Fruit fly (Drosophila melanogaster) whole organism, embryonic: Measurements from ENCODE around the gene CG15641.
A peak's percentile ranks its signal among the peaks of the same experiment; 100 is the strongest.

Experiments used
- CG10209 ChIP-seq: fragments of 200-800 bp; sonication (Bioruptor generic); optimal IDR thresholded peaks from 3 replicates; lab custom pipeline; 2017; ENCODE audit warnings: missing biosample characterization, mild to moderate bottlenecking, missing genetic modification characterization, missing genetic modification reagents
- CG13287 ChIP-seq: fragments of 200-800 bp; sonication (Bioruptor generic); IDR thresholded peaks from 2 replicates; pipeline ENCODE4 v1.3.6; 2022; ENCODE audit warnings: missing biosample characterization, missing genetic modification characterization; ENCODE audit not compliant: partially characterized antibody
- CG14441 ChIP-seq: fragments of 200-800 bp; sonication (Bioruptor generic); IDR thresholded peaks from 2 replicates; pipeline ENCODE4 v1.3.6; 2022; ENCODE audit warnings: missing biosample characterization, missing genetic modification characterization
- CG14860 ChIP-seq: fragments of 200-800 bp; sonication (Bioruptor generic); IDR thresholded peaks from 3 replicates; pipeline ENCODE4 v1.3.6; 2022; ENCODE audit warnings: missing biosample characterization, missing genetic modification characterization; ENCODE audit not compliant: partially characterized antibody
- CG17612 ChIP-seq: fragments of 200-800 bp; sonication (Bioruptor generic); IDR thresholded peaks from 2 replicates; pipeline ENCODE4 v1.3.6; 2022; ENCODE audit warnings: missing biosample characterization, missing genetic modification characterization
- CG17829 ChIP-seq: fragments of 200-800 bp; optimal IDR thresholded peaks from 2 replicates; lab custom pipeline; 2019; ENCODE audit warnings: missing biosample characterization, mild to moderate bottlenecking, missing genetic modification characterization, moderate library complexity
- CG1832 ChIP-seq: fragments of 200-800 bp; sonication (Bioruptor generic); optimal IDR thresholded peaks from 2 replicates; lab custom pipeline; 2017; ENCODE audit warnings: missing biosample characterization, mild to moderate bottlenecking, missing genetic modification characterization, inconsistent platforms
- CG31224 ChIP-seq: fragments of 200-800 bp; sonication (Bioruptor generic); IDR thresholded peaks from 2 replicates; pipeline ENCODE4 v1.3.6; 2022; ENCODE audit warnings: missing biosample characterization, missing genetic modification characterization
- CG31441 ChIP-seq: fragments of 200-800 bp; sonication (Bioruptor generic); IDR thresholded peaks from 2 replicates; pipeline ENCODE4 v1.3.6; 2022; ENCODE audit warnings: missing biosample characterization, missing genetic modification characterization
- CG32772 ChIP-seq: fragments of 200-800 bp; sonication (Bioruptor generic); IDR thresholded peaks from 2 replicates; pipeline ENCODE4 v1.3.6; 2022; ENCODE audit warnings: missing biosample characterization, missing genetic modification characterization
- CG34224 ChIP-seq: fragments of 200-800 bp; sonication (Bioruptor generic); IDR thresholded peaks from 3 replicates; pipeline ENCODE4 v1.3.6; 2022; ENCODE audit warnings: missing biosample characterization, missing genetic modification characterization; ENCODE audit not compliant: partially characterized antibody
- CG6175 ChIP-seq: fragments of 200-800 bp; sonication (Bioruptor generic); IDR thresholded peaks from 3 replicates; pipeline ENCODE4 v1.3.6; 2022; ENCODE audit warnings: missing biosample characterization, missing genetic modification characterization
- CG6654 ChIP-seq: fragments of 200-800 bp; sonication (Bioruptor generic); optimal IDR thresholded peaks from 2 replicates; lab custom pipeline; 2017; ENCODE audit warnings: missing biosample characterization, mild to moderate bottlenecking, missing genetic modification characterization
- CG9437 ChIP-seq: fragments of 200-800 bp; sonication (Bioruptor generic); optimal IDR thresholded peaks from 2 replicates; lab custom pipeline; 2018; ENCODE audit warnings: missing biosample characterization, mild to moderate bottlenecking, missing genetic modification characterization
- CkIIα-i1 ChIP-seq: fragments of 200-800 bp; sonication (Bioruptor generic); IDR thresholded peaks from 2 replicates; pipeline ENCODE4 v1.3.6; 2022; ENCODE audit warnings: missing biosample characterization, missing genetic modification characterization
- Dp ChIP-seq: fragments of 200-800 bp; sonication (Bioruptor generic); optimal IDR thresholded peaks from 2 replicates; lab custom pipeline; 2018; ENCODE audit warnings: missing biosample characterization, mild to moderate bottlenecking, missing genetic modification characterization, moderate library complexity
- Dref ChIP-seq: fragments of 200-800 bp; sonication (Bioruptor generic); IDR thresholded peaks from 2 replicates; pipeline ENCODE4 v1.3.6; 2022; ENCODE audit warnings: missing biosample characterization, missing genetic modification characterization
- E2f2 ChIP-seq: fragments of 200-800 bp; sonication (Bioruptor generic); IDR thresholded peaks from 2 replicates; pipeline ENCODE4 v1.3.6; 2022; ENCODE audit warnings: missing biosample characterization, missing genetic modification characterization
- H15 ChIP-seq: fragments of 200-800 bp; sonication (Bioruptor generic); IDR thresholded peaks from 3 replicates; pipeline ENCODE4 v1.3.6; 2022; ENCODE audit warnings: missing biosample characterization, missing genetic modification characterization
- MBD-R2 ChIP-seq: fragments of 200-800 bp; sonication (Bioruptor generic); IDR thresholded peaks from 2 replicates; pipeline ENCODE4 v1.3.6; 2022; ENCODE audit warnings: missing biosample characterization, missing genetic modification characterization
- MESR4 ChIP-seq: fragments of 200-800 bp; sonication (Bioruptor generic); optimal IDR thresholded peaks from 2 replicates; lab custom pipeline; 2018; ENCODE audit warnings: missing biosample characterization, mild to moderate bottlenecking, missing genetic modification characterization, moderate library complexity
- Max ChIP-seq: fragments of 200-800 bp; sonication (Bioruptor generic); optimal IDR thresholded peaks from 2 replicates; lab custom pipeline; 2016; ENCODE audit warnings: missing biosample characterization, mild to moderate bottlenecking, missing genetic modification characterization
- Med ChIP-seq: fragments of 200-800 bp; sonication (Bioruptor generic); peaks from one replicate; lab custom pipeline; 2016; ENCODE audit warnings: missing biosample characterization, missing genetic modification characterization, mild to moderate bottlenecking, inconsistent platforms, moderate library complexity
- Myb ChIP-seq: fragments of 200-800 bp; sonication (Bioruptor generic); optimal IDR thresholded peaks from 2 replicates; lab custom pipeline; 2016; ENCODE audit warnings: missing biosample characterization, missing genetic modification characterization
- Oaz ChIP-seq: fragments of 200-800 bp; sonication (Bioruptor generic); IDR thresholded peaks from 2 replicates; pipeline ENCODE4 v1.3.6; 2022; ENCODE audit warnings: missing biosample characterization, missing genetic modification characterization
- Scr ChIP-seq: fragments of 200-800 bp; sonication (Bioruptor generic); IDR thresholded peaks from 2 replicates; pipeline ENCODE4 v1.3.6; 2022; ENCODE audit warnings: missing biosample characterization, missing genetic modification characterization; ENCODE audit not compliant: partially characterized antibody
- Spps ChIP-seq: fragments of 200-800 bp; sonication (Bioruptor generic); optimal IDR thresholded peaks from 2 replicates; lab custom pipeline; 2018; ENCODE audit warnings: missing biosample characterization, mild to moderate bottlenecking, missing genetic modification characterization
- Sry-β ChIP-seq: fragments of 200-800 bp; sonication (Bioruptor generic); optimal IDR thresholded peaks from 2 replicates; lab custom pipeline; 2018; ENCODE audit warnings: missing biosample characterization, mild to moderate bottlenecking, missing genetic modification characterization, moderate library complexity
- Xrp1 ChIP-seq: fragments of 200-800 bp; sonication (Bioruptor generic); IDR thresholded peaks from 2 replicates; pipeline ENCODE4 v1.3.6; 2022; ENCODE audit warnings: missing biosample characterization, missing genetic modification characterization
- amos ChIP-seq: fragments of 200-800 bp; sonication (Bioruptor generic); IDR thresholded peaks from 2 replicates; pipeline ENCODE4 v1.3.6; 2022; ENCODE audit warnings: missing biosample characterization, missing genetic modification characterization; ENCODE audit not compliant: partially characterized antibody
- ato ChIP-seq: fragments of 200-800 bp; sonication (Bioruptor generic); IDR thresholded peaks from 2 replicates; pipeline ENCODE4 v1.3.6; 2022; ENCODE audit warnings: missing biosample characterization, missing genetic modification characterization; ENCODE audit not compliant: partially characterized antibody
- cato ChIP-seq: fragments of 200-800 bp; sonication (Bioruptor generic); optimal IDR thresholded peaks from 2 replicates; lab custom pipeline; 2016; ENCODE audit warnings: missing biosample characterization, missing genetic modification characterization, borderline replicate concordance
- corto ChIP-seq: fragments of 200-800 bp; sonication (Bioruptor generic); optimal IDR thresholded peaks from 2 replicates; lab custom pipeline; 2016; ENCODE audit warnings: missing biosample characterization, mild to moderate bottlenecking, missing genetic modification characterization, moderate library complexity
- crp ChIP-seq, 2 experiments: fragments of 200-800 bp; sonication (Bioruptor generic); optimal IDR thresholded peaks; 2 replicates in 1 of 2; 3 replicates in 1 of 2; lab custom pipeline; 2017; ENCODE audit warnings: missing biosample characterization in 2 of 2, missing genetic modification characterization in 2 of 2, mild to moderate bottlenecking in 1 of 2, moderate library complexity in 1 of 2
- eve ChIP-seq, 2 experiments: fragments of >200 bp; optimal IDR thresholded peaks; 2 replicates each; lab custom pipeline; 2017; ENCODE audit warnings: missing biosample characterization in 2 of 2, missing genetic modification characterization in 2 of 2
- fd64A ChIP-seq: fragments of 200-800 bp; sonication (Bioruptor generic); optimal IDR thresholded peaks from 3 replicates; lab custom pipeline; 2018; ENCODE audit warnings: missing biosample characterization, mild to moderate bottlenecking, missing genetic modification characterization
- gcm2 ChIP-seq: fragments of 200-800 bp; sonication (Bioruptor generic); optimal IDR thresholded peaks from 2 replicates; lab custom pipeline; 2016; ENCODE audit warnings: missing biosample characterization, missing genetic modification characterization
- hb ChIP-seq: fragments of 200-800 bp; sonication (Bioruptor generic); IDR thresholded peaks from 3 replicates; pipeline ENCODE4 v1.3.6; 2022; ENCODE audit warnings: missing biosample characterization, missing genetic modification characterization; ENCODE audit not compliant: partially characterized antibody
- hbn ChIP-seq: fragments of 200-800 bp; sonication (Bioruptor generic); IDR thresholded peaks from 2 replicates; pipeline ENCODE4 v1.3.6; 2022; ENCODE audit warnings: missing biosample characterization, missing genetic modification characterization; ENCODE audit not compliant: partially characterized antibody
- knrl ChIP-seq: fragments of 200-800 bp; sonication (Bioruptor generic); IDR thresholded peaks from 3 replicates; pipeline ENCODE4 v1.3.6; 2022; ENCODE audit warnings: missing biosample characterization, missing genetic modification characterization; ENCODE audit not compliant: partially characterized antibody
- lola ChIP-seq, 3 experiments: fragments of >200 bp in 2 of 3; fragments of 200-800 bp in 1 of 3; sonication (Bioruptor generic) in 1 of 3; optimal IDR thresholded peaks; 2 replicates each; lab custom pipeline; 2017 to 2019; ENCODE audit warnings: missing biosample characterization in 3 of 3, missing genetic modification characterization in 3 of 3, mild to moderate bottlenecking in 1 of 3, moderate library complexity in 1 of 3
- lov ChIP-seq, 2 experiments: fragments of 200-800 bp in 1 of 2; fragments of >200 bp in 1 of 2; sonication (Bioruptor generic) in 1 of 2; IDR thresholded peaks in 1 of 2; optimal IDR thresholded peaks in 1 of 2; 2 replicates in 1 of 2; 3 replicates in 1 of 2; pipeline versions ENCODE4 v1.3.6 to Lab custom; 2017 to 2022; ENCODE audit warnings: missing biosample characterization in 1 of 2, missing genetic modification characterization in 1 of 2
- phol ChIP-seq: fragments of 200-800 bp; sonication (Bioruptor generic); optimal IDR thresholded peaks from 3 replicates; lab custom pipeline; 2018; ENCODE audit warnings: missing biosample characterization, mild to moderate bottlenecking, missing genetic modification characterization, moderate library complexity
- prd ChIP-seq, 3 experiments: fragments of >200 bp in 2 of 3; fragments of 200-800 bp in 1 of 3; sonication (Bioruptor generic) in 1 of 3; optimal IDR thresholded peaks in 2 of 3; IDR thresholded peaks in 1 of 3; 2 replicates in 2 of 3; 3 replicates in 1 of 3; pipeline versions ENCODE4 v1.3.6 to Lab custom; 2017 to 2022; ENCODE audit warnings: missing biosample characterization in 1 of 3, missing genetic modification characterization in 1 of 3
- stwl ChIP-seq: fragments of 200-800 bp; sonication (Bioruptor generic); optimal IDR thresholded peaks from 3 replicates; lab custom pipeline; 2018; ENCODE audit warnings: missing biosample characterization, mild to moderate bottlenecking, missing genetic modification characterization, moderate library complexity
- unc-4 ChIP-seq: fragments of 200-800 bp; sonication (Bioruptor generic); IDR thresholded peaks from 2 replicates; pipeline ENCODE4 v1.3.6; 2022; ENCODE audit warnings: missing biosample characterization, missing genetic modification characterization; ENCODE audit not compliant: partially characterized antibody
- usp ChIP-seq: fragments of >200 bp; optimal IDR thresholded peaks from 2 replicates; lab custom pipeline; 2017; ENCODE audit warnings: missing biosample characterization, missing genetic modification characterization
- vfl ChIP-seq: fragments of 200-800 bp; sonication (Bioruptor generic); optimal IDR thresholded peaks from 2 replicates; lab custom pipeline; 2016; ENCODE audit warnings: missing biosample characterization, missing genetic modification characterization

Gene CG15641

DNA sequence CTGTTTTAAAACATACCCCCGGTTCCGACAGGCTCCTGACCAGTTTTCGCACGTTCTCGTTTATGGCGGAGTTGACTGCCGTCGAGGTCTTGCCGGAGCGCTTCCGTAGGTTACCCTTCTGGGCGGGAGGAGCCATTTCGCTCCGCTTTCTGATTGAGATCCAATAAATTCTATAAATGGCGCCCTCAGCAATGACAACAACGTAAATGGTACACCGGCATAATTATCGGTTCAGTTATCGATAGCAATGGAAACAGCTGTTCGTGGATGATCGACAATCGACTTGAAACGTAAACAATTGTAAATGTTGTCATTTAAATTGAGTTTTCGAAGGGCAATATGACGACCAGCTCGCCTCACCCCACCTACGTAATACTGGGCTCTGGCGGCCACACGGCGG, 4.2 kb downstream of the CG15641 start, which contains the start of the genes Grip128 and Alg14 (continued):
- TF ChIP-seq CG34224 (GFP tag; lab: Robert Waterston, UW) (peak; percentile 75), H15 (GFP tag; lab: Robert Waterston, UW) (no peak), amos (peak; percentile 29; the same call in 1 of the 2 replicates), Dp (peak; percentile 48), CG1832 (GFP tag; lab: Kevin White, UChicago) (no peak), crp (GFP tag; optimal IDR thresholded peaks at IDR 0.05; lab: Kevin White, UChicago) (peak in 1 of 2 experiments; percentile 83), knrl (GFP tag; lab: Robert Waterston, UW) (no peak), Med (no peak), cato (GFP tag; lab: Kevin White, UChicago) (no peak), Oaz (GFP tag; lab: Robert Waterston, UW) (no peak), unc-4 (GFP tag; lab: Robert Waterston, UW) (peak; percentile 50; the same call in 1 of the 2 replicates), corto (GFP tag; lab: Kevin White, UChicago) (no peak), stwl (tag; lab: Kevin White, UChicago) (peak; percentile 16), Dref (GFP tag; lab: Robert Waterston, UW) (peak; percentile 67), E2f2 (GFP tag; lab: Robert Waterston, UW) (peak; percentile 62), CG17612 (no peak), CG14860 (GFP tag; lab: Robert Waterston, UW) (peak; percentile 52; the same call in 1 of the 3 replicates), CG31441 (GFP tag; lab: Robert Waterston, UW) (no peak), Scr (GFP tag; lab: Robert Waterston, UW) (peak; percentile 58), CG31224 (GFP tag; lab: Robert Waterston, UW) (no peak), CG13287 (GFP tag; lab: Robert Waterston, UW) (peak; percentile 68), CG14441 (GFP tag; lab: Robert Waterston, UW) (no peak), fd64A (GFP tag; lab: Kevin White, UChicago) (no peak), MBD-R2 (GFP tag; lab: Robert Waterston, UW) (peak; percentile 74), gcm2 (GFP tag; lab: Kevin White, UChicago) (no peak), Max (GFP tag; lab: Kevin White, UChicago) (no peak), CG32772 (no peak), CG6175 (GFP tag; lab: Robert Waterston, UW) (no peak), eve (GFP tag; optimal IDR thresholded peaks at IDR 0.05; lab: Kevin White, UChicago) (no peak), CG17829 (tag; lab: Kevin White, UChicago) (no peak), CG10209 (GFP tag; lab: Kevin White, UChicago) (no peak), hbn (0 out of 2 replicates have a peak, but pooled peaks have one; percentile 29), usp (GFP tag; lab: Kevin White, UChicago) (no peak), Myb (GFP tag; lab: Kevin White, UChicago) (no peak), Spps (tag; lab: Kevin White, UChicago) (no peak), ato (GFP tag; lab: Robert Waterston, UW) (0 out of 2 replicates have a peak, but pooled peaks have one; percentile 41), Sry-β (GFP tag; lab: Kevin White, UChicago) (no peak), CG6654 (GFP tag; lab: Kevin White, UChicago) (no peak), Xrp1 (no peak), prd (optimal IDR thresholded peaks at IDR 0.05; lab: Kevin White, UChicago) (no peak), prd (GFP tag; IDR thresholded peaks at IDR 0.05; lab: Robert Waterston, UW) (no peak), CG9437 (peak; percentile 51), lov (optimal IDR thresholded peaks at IDR 0.05; lab: Kevin White, UChicago) (no peak), lov (GFP tag; IDR thresholded peaks at IDR 0.05; lab: Robert Waterston, UW) (no peak), lola (GFP tag; optimal IDR thresholded peaks at IDR 0.05; lab: Kevin White, UChicago) (no peak), hb (GFP tag; lab: Robert Waterston, UW) (peak; percentile 59; the same call in 1 of the 3 replicates), phol (tag; lab: Kevin White, UChicago) (peak; percentile 73), vfl (GFP tag; lab: Kevin White, UChicago) (no peak), CkIIα-i1 (GFP tag; lab: Robert Waterston, UW) (no peak), MESR4 (GFP tag; lab: Kevin White, UChicago) (peak; percentile 21)
